Fruit fly (Drosophila melanogaster) whole organism, embryonic: Measurements from ENCODE around the gene Jhbp2.

ENCODE experiments used
- Adf1 ChIP-seq: fragments of 200-800 bp; sonication (Bioruptor generic); IDR thresholded peaks from 2 replicates; pipeline ENCODE4 v1.3.6; 2022; ENCODE audit warnings: missing biosample characterization, missing genetic modification characterization
- Bdp1 ChIP-seq: fragments of 200-800 bp; sonication (Bioruptor generic); optimal IDR thresholded peaks from 3 replicates; lab custom pipeline; 2016; ENCODE audit warnings: missing biosample characterization, missing genetic modification characterization
- C15 ChIP-seq: fragments of 200-800 bp; sonication (Bioruptor generic); IDR thresholded peaks from 3 replicates; pipeline ENCODE4 v1.3.6; 2022; ENCODE audit warnings: missing biosample characterization, missing genetic modification characterization
- CG10209 ChIP-seq: fragments of 200-800 bp; sonication (Bioruptor generic); optimal IDR thresholded peaks from 3 replicates; lab custom pipeline; 2017; ENCODE audit warnings: missing biosample characterization, mild to moderate bottlenecking, missing genetic modification characterization, missing genetic modification reagents
- CG10431 ChIP-seq: fragments of 200-800 bp; sonication (Bioruptor generic); optimal IDR thresholded peaks from 3 replicates; lab custom pipeline; 2018; ENCODE audit warnings: missing biosample characterization, mild to moderate bottlenecking, missing genetic modification characterization
- CG11085 ChIP-seq: fragments of 200-800 bp; sonication (Bioruptor generic); IDR thresholded peaks from 2 replicates; pipeline ENCODE4 v1.3.6; 2022; ENCODE audit warnings: missing biosample characterization, missing genetic modification characterization
- CG12391 ChIP-seq: fragments of 200-800 bp; sonication (Bioruptor generic); optimal IDR thresholded peaks from 3 replicates; lab custom pipeline; 2018; ENCODE audit warnings: missing biosample characterization, mild to moderate bottlenecking, missing genetic modification characterization, moderate library complexity
- CG14710 ChIP-seq: fragments of 200-800 bp; sonication (Bioruptor generic); optimal IDR thresholded peaks from 3 replicates; lab custom pipeline; 2019; ENCODE audit warnings: missing biosample characterization, mild to moderate bottlenecking, missing genetic modification characterization, moderate library complexity
- CG15073 ChIP-seq: fragments of 200-800 bp; sonication (Bioruptor generic); optimal IDR thresholded peaks from 2 replicates; lab custom pipeline; 2016; ENCODE audit warnings: missing biosample characterization, missing genetic modification characterization
- CG1603 ChIP-seq: fragments of 200-800 bp; sonication (Bioruptor generic); optimal IDR thresholded peaks from 2 replicates; lab custom pipeline; 2019; ENCODE audit warnings: missing biosample characterization, mild to moderate bottlenecking, missing genetic modification characterization, moderate library complexity
- CG17568 ChIP-seq: fragments of 200-800 bp; sonication (Bioruptor generic); optimal IDR thresholded peaks from 2 replicates; lab custom pipeline; 2018; ENCODE audit warnings: missing biosample characterization, mild to moderate bottlenecking, missing genetic modification characterization, moderate library complexity
- CG1792 ChIP-seq: fragments of 200-800 bp; sonication (Bioruptor generic); optimal IDR thresholded peaks from 2 replicates; lab custom pipeline; 2016; ENCODE audit warnings: missing biosample characterization, missing genetic modification characterization
- CG31388 ChIP-seq: fragments of 200-800 bp; sonication (Bioruptor generic); optimal IDR thresholded peaks from 2 replicates; lab custom pipeline; 2016; ENCODE audit warnings: missing biosample characterization, missing genetic modification characterization
- CG3163 ChIP-seq: fragments of 200-800 bp; sonication (Bioruptor generic); optimal IDR thresholded peaks from 3 replicates; lab custom pipeline; 2016; ENCODE audit warnings: missing biosample characterization, missing genetic modification characterization
- CG32532 ChIP-seq: fragments of 200-800 bp; sonication (Bioruptor generic); IDR thresholded peaks from 2 replicates; pipeline ENCODE4 v1.3.6; 2022; ENCODE audit warnings: missing biosample characterization, missing genetic modification characterization
- CG3407 ChIP-seq: fragments of 200-800 bp; sonication (Bioruptor generic); optimal IDR thresholded peaks from 2 replicates; lab custom pipeline; 2018; ENCODE audit warnings: missing biosample characterization, mild to moderate bottlenecking, missing genetic modification characterization
- CG43689 ChIP-seq: fragments of 200-800 bp; sonication (Bioruptor generic); IDR thresholded peaks from 2 replicates; pipeline ENCODE4 v1.3.6; 2022; ENCODE audit warnings: missing biosample characterization, missing genetic modification characterization
- CG6654 ChIP-seq: fragments of 200-800 bp; sonication (Bioruptor generic); optimal IDR thresholded peaks from 2 replicates; lab custom pipeline; 2017; ENCODE audit warnings: missing biosample characterization, mild to moderate bottlenecking, missing genetic modification characterization
- CG6689 ChIP-seq: fragments of 200-800 bp; sonication (Bioruptor generic); IDR thresholded peaks from 2 replicates; pipeline ENCODE4 v1.3.6; 2022; ENCODE audit warnings: missing biosample characterization, missing genetic modification characterization
- CG7745 ChIP-seq: fragments of 200-800 bp; sonication (Bioruptor generic); optimal IDR thresholded peaks from 2 replicates; lab custom pipeline; 2018; ENCODE audit warnings: missing biosample characterization, mild to moderate bottlenecking, missing genetic modification characterization, moderate library complexity
- CG8388 ChIP-seq: fragments of 200-800 bp; sonication (Bioruptor generic); optimal IDR thresholded peaks from 2 replicates; lab custom pipeline; 2019; ENCODE audit warnings: missing biosample characterization, mild to moderate bottlenecking, missing genetic modification characterization, moderate library complexity
- CG9817 ChIP-seq: fragments of 200-800 bp; sonication (Bioruptor generic); optimal IDR thresholded peaks from 2 replicates; lab custom pipeline; 2018; ENCODE audit warnings: missing biosample characterization, mild to moderate bottlenecking, missing genetic modification characterization, moderate library complexity
- D ChIP-seq, 2 experiments: fragments of 200-800 bp in 1 of 2; fragments of >200 bp in 1 of 2; sonication (Bioruptor generic) in 1 of 2; optimal IDR thresholded peaks; 2 replicates in 1 of 2; 3 replicates in 1 of 2; lab custom pipeline; 2017; ENCODE audit warnings: mild to moderate bottlenecking in 1 of 2, missing biosample characterization in 1 of 2, missing genetic modification characterization in 1 of 2, missing genetic modification reagents in 1 of 2
- Eip74EF ChIP-seq, 2 experiments: fragments of 200-800 bp in 1 of 2; fragments of >200 bp in 1 of 2; sonication (Bioruptor generic) in 1 of 2; optimal IDR thresholded peaks; 2 replicates each; lab custom pipeline; 2017 to 2019; ENCODE audit warnings: missing biosample characterization in 2 of 2, missing genetic modification characterization in 2 of 2, mild to moderate bottlenecking in 1 of 2, moderate library complexity in 1 of 2
- Elba2 ChIP-seq: fragments of 200-800 bp; sonication (Bioruptor generic); optimal IDR thresholded peaks from 3 replicates; lab custom pipeline; 2016; ENCODE audit warnings: missing biosample characterization, missing genetic modification characterization
- HLH54F ChIP-seq: fragments of 200-800 bp; sonication (Bioruptor generic); optimal IDR thresholded peaks from 3 replicates; lab custom pipeline; 2016; ENCODE audit warnings: missing biosample characterization, missing genetic modification characterization
- Hmx ChIP-seq: fragments of 200-800 bp; sonication (Bioruptor generic); optimal IDR thresholded peaks from 2 replicates; lab custom pipeline; 2016; ENCODE audit warnings: missing biosample characterization, missing genetic modification characterization
- Hr3 ChIP-seq: fragments of 200-800 bp; sonication (Bioruptor generic); optimal IDR thresholded peaks from 3 replicates; lab custom pipeline; 2016; ENCODE audit warnings: missing biosample characterization, missing genetic modification characterization
- Ptx1 ChIP-seq: fragments of 200-800 bp; sonication (Bioruptor generic); IDR thresholded peaks from 2 replicates; pipeline ENCODE4 v1.3.6; 2022; ENCODE audit warnings: missing biosample characterization, missing genetic modification characterization
- Six4 ChIP-seq: fragments of 200-800 bp; sonication (Bioruptor generic); optimal IDR thresholded peaks from 2 replicates; lab custom pipeline; 2016; ENCODE audit warnings: missing biosample characterization, missing genetic modification characterization
- TFAM ChIP-seq: fragments of 200-800 bp; sonication (Bioruptor generic); optimal IDR thresholded peaks from 2 replicates; lab custom pipeline; 2017; ENCODE audit warnings: missing biosample characterization, missing genetic modification characterization, inconsistent platforms
- bcd ChIP-seq: fragments of 200-800 bp; sonication (Bioruptor generic); optimal IDR thresholded peaks from 2 replicates; lab custom pipeline; 2017; ENCODE audit warnings: missing biosample characterization, mild to moderate bottlenecking, missing genetic modification characterization
- br ChIP-seq: fragments of >200 bp; optimal IDR thresholded peaks from 2 replicates; lab custom pipeline; 2017
- btn ChIP-seq: fragments of 200-800 bp; sonication (Bioruptor generic); optimal IDR thresholded peaks from 2 replicates; lab custom pipeline; 2016; ENCODE audit warnings: missing biosample characterization, missing genetic modification characterization
- chm ChIP-seq: fragments of 200-800 bp; sonication (Bioruptor generic); IDR thresholded peaks from 2 replicates; pipeline ENCODE4 v1.3.6; 2022; ENCODE audit warnings: missing biosample characterization, missing genetic modification characterization
- croc ChIP-seq: fragments of 200-800 bp; sonication (Bioruptor generic); conservative IDR thresholded peaks from 3 replicates; pipeline ENCODE4 v1.3.6; 2022; ENCODE audit warnings: missing biosample characterization, missing genetic modification characterization
- crp ChIP-seq, 2 experiments: fragments of 200-800 bp; sonication (Bioruptor generic); optimal IDR thresholded peaks; 2 replicates in 1 of 2; 3 replicates in 1 of 2; lab custom pipeline; 2017; ENCODE audit warnings: missing biosample characterization in 2 of 2, missing genetic modification characterization in 2 of 2, mild to moderate bottlenecking in 1 of 2, moderate library complexity in 1 of 2
- cwo ChIP-seq: fragments of 200-800 bp; sonication (Bioruptor generic); optimal IDR thresholded peaks from 3 replicates; lab custom pipeline; 2017; ENCODE audit warnings: missing biosample characterization, missing genetic modification characterization, mild to moderate bottlenecking, moderate library complexity, missing genetic modification reagents
- fd64A ChIP-seq: fragments of 200-800 bp; sonication (Bioruptor generic); optimal IDR thresholded peaks from 3 replicates; lab custom pipeline; 2018; ENCODE audit warnings: missing biosample characterization, mild to moderate bottlenecking, missing genetic modification characterization
- gcm2 ChIP-seq: fragments of 200-800 bp; sonication (Bioruptor generic); optimal IDR thresholded peaks from 2 replicates; lab custom pipeline; 2016; ENCODE audit warnings: missing biosample characterization, missing genetic modification characterization
- hkb ChIP-seq, 2 experiments: fragments of 200-800 bp in 1 of 2; fragments of >200 bp in 1 of 2; sonication (Bioruptor generic) in 1 of 2; IDR thresholded peaks in 1 of 2; optimal IDR thresholded peaks in 1 of 2; 2 replicates each; pipeline versions ENCODE4 v1.3.6 to Lab custom; 2017 to 2022; ENCODE audit warnings: missing biosample characterization in 1 of 2, missing genetic modification characterization in 1 of 2
- hth ChIP-seq: fragments of >200 bp; optimal IDR thresholded peaks from 2 replicates; lab custom pipeline; 2017; ENCODE audit warnings: inconsistent platforms
- ken ChIP-seq: fragments of 200-800 bp; sonication (Bioruptor generic); IDR thresholded peaks from 3 replicates; pipeline ENCODE4 v1.3.6; 2022; ENCODE audit warnings: missing biosample characterization, missing genetic modification characterization
- lov ChIP-seq, 2 experiments: fragments of 200-800 bp in 1 of 2; fragments of >200 bp in 1 of 2; sonication (Bioruptor generic) in 1 of 2; IDR thresholded peaks in 1 of 2; optimal IDR thresholded peaks in 1 of 2; 2 replicates in 1 of 2; 3 replicates in 1 of 2; pipeline versions ENCODE4 v1.3.6 to Lab custom; 2017 to 2022; ENCODE audit warnings: missing biosample characterization in 1 of 2, missing genetic modification characterization in 1 of 2
- pros ChIP-seq: fragments of 200-800 bp; sonication (Bioruptor generic); optimal IDR thresholded peaks from 3 replicates; lab custom pipeline; 2019; ENCODE audit warnings: missing biosample characterization, mild to moderate bottlenecking, missing genetic modification characterization, moderate library complexity
- pzg ChIP-seq: fragments of 200-800 bp; sonication (Bioruptor generic); optimal IDR thresholded peaks from 3 replicates; lab custom pipeline; 2018; ENCODE audit warnings: missing biosample characterization, mild to moderate bottlenecking, missing genetic modification characterization, moderate library complexity
- sim ChIP-seq: fragments of 200-800 bp; sonication (Bioruptor generic); IDR thresholded peaks from 2 replicates; pipeline ENCODE4 v1.3.6; 2022; ENCODE audit warnings: missing biosample characterization, missing genetic modification characterization
- stc ChIP-seq: fragments of 200-800 bp; sonication (Bioruptor generic); IDR thresholded peaks from 2 replicates; pipeline ENCODE4 v1.3.6; 2022; ENCODE audit warnings: missing biosample characterization, missing genetic modification characterization
- tap ChIP-seq: fragments of 200-800 bp; optimal IDR thresholded peaks from 3 replicates; lab custom pipeline; 2019; ENCODE audit warnings: missing biosample characterization, mild to moderate bottlenecking, missing genetic modification characterization, moderate library complexity
- vvl ChIP-seq: fragments of 200-800 bp; sonication (Bioruptor generic); IDR thresholded peaks from 2 replicates; pipeline ENCODE4 v1.3.6; 2022; ENCODE audit warnings: missing biosample characterization, missing genetic modification characterization

Jhbp2 gene

dm6 chr3R:4996529-4996975, 35.4 kb upstream of the Jhbp2 start (continued):
- TF ChIP-seq hkb (optimal IDR thresholded peaks at IDR 0.05; lab: Kevin White, UChicago), result no peak
- TF ChIP-seq hkb (GFP tag; IDR thresholded peaks at IDR 0.05; lab: Robert Waterston, UW), result 0 out of 2 replicates have a peak, but pooled peaks have one; percentile 12
- no peak for TF ChIP-seq C15 (GFP tag; lab: Robert Waterston, UW)
- TF ChIP-seq btn (GFP tag; lab: Kevin White, UChicago), result no peak
- no peak for TF ChIP-seq CG31388
- no peak for TF ChIP-seq crp (GFP tag; optimal IDR thresholded peaks at IDR 0.05; lab: Kevin White, UChicago)
- TF ChIP-seq pros, result peak; percentile 91
- no peak for TF ChIP-seq CG11085 (GFP tag; lab: Robert Waterston, UW)
- TF ChIP-seq br, result no peak
- TF ChIP-seq Eip74EF (GFP tag; optimal IDR thresholded peaks at IDR 0.05; lab: Kevin White, UChicago), result peak in 1 of 2 experiments; percentile 54
- no peak for TF ChIP-seq CG14710
- TF ChIP-seq CG15073 (GFP tag; lab: Kevin White, UChicago), result no peak
- TF ChIP-seq Hmx (GFP tag; lab: Kevin White, UChicago), result no peak
- no peak for TF ChIP-seq CG17568 (GFP tag; lab: Kevin White, UChicago)
- no peak for TF ChIP-seq HLH54F
- no peak for TF ChIP-seq croc (GFP tag; lab: Robert Waterston, UW)
- TF ChIP-seq bcd (GFP tag; lab: Kevin White, UChicago), result no peak
- TF ChIP-seq tap (tag; lab: Kevin White, UChicago), result peak; percentile 7
- TF ChIP-seq Adf1 (GFP tag; lab: Robert Waterston, UW), result no peak
- no peak for TF ChIP-seq lov (optimal IDR thresholded peaks at IDR 0.05; lab: Kevin White, UChicago)
- 0 out of 3 replicates have a peak, but pooled peaks have one; percentile 69 for TF ChIP-seq lov (GFP tag; IDR thresholded peaks at IDR 0.05; lab: Robert Waterston, UW)
- TF ChIP-seq cwo (GFP tag; lab: Kevin White, UChicago), result no peak
- TF ChIP-seq CG1792, result no peak
- TF ChIP-seq CG7745 (tag; lab: Kevin White, UChicago), result peak; percentile 44
- no peak for TF ChIP-seq gcm2
- 0 out of 2 replicates have a peak, but pooled peaks have one; percentile 47 for TF ChIP-seq sim (GFP tag; lab: Robert Waterston, UW)
- TF ChIP-seq CG3163, result no peak
- TF ChIP-seq Elba2 (GFP tag; lab: Kevin White, UChicago), result no peak
- TF ChIP-seq hth, result no peak
- no peak for TF ChIP-seq CG32532
- TF ChIP-seq CG1603 (tag; lab: Kevin White, UChicago), result peak; percentile 13
- TF ChIP-seq D (optimal IDR thresholded peaks at IDR 0.05; lab: Kevin White, UChicago), result no peak
- TF ChIP-seq D (GFP tag; optimal IDR thresholded peaks at IDR 0.05; lab: Kevin White, UChicago), result peak; percentile 29
- no peak for TF ChIP-seq Six4 (GFP tag; lab: Kevin White, UChicago)
- TF ChIP-seq chm (GFP tag; lab: Robert Waterston, UW), result peak; percentile 80
- no peak for TF ChIP-seq Bdp1 (GFP tag; lab: Kevin White, UChicago)
- TF ChIP-seq stc (GFP tag; lab: Robert Waterston, UW), result 0 out of 2 replicates have a peak, but pooled peaks have one; percentile 13
- no peak for TF ChIP-seq CG9817
- TF ChIP-seq CG8388 (GFP tag; lab: Kevin White, UChicago), result no peak
- TF ChIP-seq ken (GFP tag; lab: Robert Waterston, UW), result 0 out of 3 replicates have a peak, but pooled peaks have one; percentile 58
- TF ChIP-seq vvl (GFP tag; lab: Robert Waterston, UW), result no peak
- peak; percentile 25 for TF ChIP-seq fd64A (GFP tag; lab: Kevin White, UChicago)
- TF ChIP-seq CG43689 (GFP tag; lab: Robert Waterston, UW), result 0 out of 2 replicates have a peak, but pooled peaks have one; percentile 25
- TF ChIP-seq Hr3 (GFP tag; lab: Kevin White, UChicago), result no peak
- no peak for TF ChIP-seq pzg
- no peak for TF ChIP-seq TFAM (GFP tag; lab: Kevin White, UChicago)
- TF ChIP-seq CG3407 (GFP tag; lab: Kevin White, UChicago), result no peak
- TF ChIP-seq CG12391 (tag; lab: Kevin White, UChicago), result no peak
- TF ChIP-seq CG6689 (GFP tag; lab: Robert Waterston, UW), result no peak; the same call in 1 of the 2 replicates
- no peak for TF ChIP-seq CG6654 (GFP tag; lab: Kevin White, UChicago)
- TF ChIP-seq CG10431 (GFP tag; lab: Kevin White, UChicago), result no peak
- TF ChIP-seq Ptx1 (GFP tag; lab: Robert Waterston, UW), result no peak
- TF ChIP-seq CG10209 (GFP tag; lab: Kevin White, UChicago), result no peak
